Worm (Caenorhabditis elegans): ENCODE measurements around the gene C26G2.2.

Gene C26G2.2

ce11 chrX:14636712-14637111 is 27.4 kb upstream of the C26G2.2 start:
- TF ChIP-seq elt-4 (tag; optimal IDR thresholded peaks at IDR 0.05) (no peak), C38D4.7 (GFP tag; optimal IDR thresholded peaks at IDR 0.05) (peak; percentile 3), pros-1 (tag; optimal IDR thresholded peaks at IDR 0.05) (peak; percentile 25), ceh-6 (GFP tag; optimal IDR thresholded peaks at IDR 0.05) (peak; percentile 9), nfya-1 (tag; optimal IDR thresholded peaks at IDR 0.05) (peak; percentile 19), pha-2 (tag; optimal IDR thresholded peaks at IDR 0.05) (no peak), unc-42 (tag; optimal IDR thresholded peaks at IDR 0.05) (peak; percentile 98), madf-2 (tag; optimal IDR thresholded peaks at IDR 0.05) (peak; percentile 1), unc-55 (GFP tag; optimal IDR thresholded peaks at IDR 0.05) (peak; percentile 60), ceh-19 (GFP tag; optimal IDR thresholded peaks at IDR 0.05) (peak; percentile 46), ceh-31 (tag; optimal IDR thresholded peaks at IDR 0.05) (peak; percentile 44), C08G9.2 (tag; optimal IDR thresholded peaks at IDR 0.05) (no peak), ceh-14 (tag; optimal IDR thresholded peaks at IDR 0.05) (no peak)

DNA sequence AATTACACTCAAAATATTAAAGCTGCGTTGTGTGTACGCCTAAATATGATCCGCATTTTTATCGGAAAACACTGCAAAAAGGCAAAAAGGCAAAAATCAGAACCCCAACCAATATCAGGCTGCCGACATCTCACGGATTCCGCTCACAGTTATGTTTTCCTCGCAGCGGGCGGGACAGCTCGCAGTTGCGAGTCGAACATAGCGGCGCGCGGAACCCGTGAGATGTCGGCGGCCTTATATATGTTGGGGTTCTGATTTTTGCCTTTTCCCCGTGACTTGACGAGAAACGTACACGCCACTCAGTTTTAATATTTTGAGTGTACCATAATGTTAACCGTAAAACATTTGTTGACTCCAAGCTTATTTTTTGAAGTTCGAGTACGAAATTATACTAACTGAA is 26.7 kb upstream of the C26G2.2 start:
- TF ChIP-seq pha-2 (tag; optimal IDR thresholded peaks at IDR 0.05) (no peak), unc-86 (tag; optimal IDR thresholded peaks at IDR 0.05) (no peak), ceh-31 (tag; optimal IDR thresholded peaks at IDR 0.05) (no peak), rnt-1 (tag; optimal IDR thresholded peaks at IDR 0.05) (no peak), ahr-1 (tag; optimal IDR thresholded peaks at IDR 0.05) (no peak), elt-4 (tag; optimal IDR thresholded peaks at IDR 0.05) (no peak), unc-55 (GFP tag; optimal IDR thresholded peaks at IDR 0.05) (no peak), gmeb-2 (tag; optimal IDR thresholded peaks at IDR 0.05) (no peak), K09A11.1 (tag; optimal IDR thresholded peaks at IDR 0.05; ENCODE audit: insufficient read depth) (no peak), K02D7.2 (tag; optimal IDR thresholded peaks at IDR 0.05) (no peak), C38D4.7 (GFP tag; optimal IDR thresholded peaks at IDR 0.05) (no peak), sox-2 (GFP tag; IDR thresholded peaks at IDR 0.05) (no peak), lim-6 (tag; optimal IDR thresholded peaks at IDR 0.05) (no peak), sdc-2 (tag; optimal IDR thresholded peaks at IDR 0.05) (no peak), elt-2 (tag; optimal IDR thresholded peaks at IDR 0.05) (no peak)

DNA sequence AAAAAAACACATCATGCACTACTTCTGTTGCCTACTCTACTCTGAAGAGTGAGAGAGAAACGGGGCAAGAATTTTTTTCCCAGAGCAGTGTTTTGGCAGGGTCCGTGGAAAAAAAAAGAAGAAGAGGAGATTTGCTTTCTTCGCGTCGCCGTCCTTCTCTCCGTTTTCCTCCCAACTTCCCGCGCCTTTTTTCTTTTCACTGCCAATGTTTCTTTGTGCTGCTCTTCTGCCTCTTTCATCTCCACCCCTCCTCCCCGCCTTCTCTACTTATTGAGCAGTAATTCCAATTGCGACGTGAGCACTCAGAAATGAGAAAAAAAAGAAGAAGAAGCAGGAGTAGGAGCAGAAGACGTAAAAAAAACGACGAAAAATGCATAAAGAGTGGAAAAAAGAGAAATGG is 24.2 kb upstream of the C26G2.2 start:
- no peak for TF ChIP-seq syd-9 (tag; optimal IDR thresholded peaks at IDR 0.05)
- TF ChIP-seq dmd-4 (tag; optimal IDR thresholded peaks at IDR 0.05; ENCODE audit: borderline replicate concordance): peak; percentile 51
- TF ChIP-seq tbx-7 (tag; optimal IDR thresholded peaks at IDR 0.05): no peak
- TF ChIP-seq pag-3 (tag; optimal IDR thresholded peaks at IDR 0.05; ENCODE audit: borderline replicate concordance): peak; percentile 30
- no peak for TF ChIP-seq madf-2 (tag; optimal IDR thresholded peaks at IDR 0.05)
- peak; percentile 79 for TF ChIP-seq ceh-18 (tag; optimal IDR thresholded peaks at IDR 0.05)
- TF ChIP-seq sox-2 (GFP tag; IDR thresholded peaks at IDR 0.05): no peak
- TF ChIP-seq unc-42 (tag; optimal IDR thresholded peaks at IDR 0.05): peak; percentile 86
- no peak for TF ChIP-seq lim-6 (tag; optimal IDR thresholded peaks at IDR 0.05)
- peak; percentile 30 for TF ChIP-seq tbx-2 (tag; optimal IDR thresholded peaks at IDR 0.05)
- peak; percentile 33 for TF ChIP-seq ceh-34 (tag; optimal IDR thresholded peaks at IDR 0.05)
- no peak for TF ChIP-seq pha-2 (tag; optimal IDR thresholded peaks at IDR 0.05)
- no peak for TF ChIP-seq hlh-8 (tag; optimal IDR thresholded peaks at IDR 0.05)
- no peak for TF ChIP-seq ceh-19 (GFP tag; optimal IDR thresholded peaks at IDR 0.05)
- TF ChIP-seq nfya-1 (tag; optimal IDR thresholded peaks at IDR 0.05): peak; percentile 35
- TF ChIP-seq ceh-31 (tag; optimal IDR thresholded peaks at IDR 0.05): peak; percentile 62
- no peak for TF ChIP-seq ama-1 (optimal IDR thresholded peaks at IDR 0.05)
- peak; percentile 45 for TF ChIP-seq ceh-14 (tag; optimal IDR thresholded peaks at IDR 0.05)
- no peak for TF ChIP-seq ztf-16 (tag; optimal IDR thresholded peaks at IDR 0.05)
- TF ChIP-seq pros-1 (tag; optimal IDR thresholded peaks at IDR 0.05): no peak

- TF ChIP-seq hlh-8 (tag; optimal IDR thresholded peaks at IDR 0.05) (no peak), eyg-1 (tag; optimal IDR thresholded peaks at IDR 0.05) (no peak), odd-2 (tag; optimal IDR thresholded peaks at IDR 0.05) (no peak)
Measured at ce11 chrX:14645392-14645791, 18.7 kb upstream of the C26G2.2 start, which contains the start of gene F54E4.4. Gene F54E4.4, minus strand, starts transcription at chrX:14645492.
